Worm (Caenorhabditis elegans) whole organism, young adult: ENCODE data around the gene srbc-43.

Source experiments
- D2030.7 ChIP-seq: fragments of 200-800 bp; sonication (Bioruptor generic); IDR thresholded peaks from 2 replicates; pipeline ENCODE4 v1.3.6; 2022; ENCODE audit warnings: missing genetic modification reagents, missing genetic modification characterization, missing compliant biosample characterization
- F22D6.2 ChIP-seq: sonication (generic microtip); optimal IDR thresholded peaks from 2 replicates; lab custom pipeline; 2016; ENCODE audit warnings: mild to moderate bottlenecking, missing genetic modification characterization, missing compliant biosample characterization
- F23B12.7 ChIP-seq: sonication (generic microtip); optimal IDR thresholded peaks from 2 replicates; lab custom pipeline; 2017; ENCODE audit warnings: missing genetic modification characterization, mild to moderate bottlenecking, missing compliant biosample characterization, antibody characterized with exemption, moderate library complexity; ENCODE audit not compliant: insufficient read depth
- F49E8.2 ChIP-seq: sonication (generic microtip); optimal IDR thresholded peaks from 3 replicates; lab custom pipeline; 2017; ENCODE audit warnings: missing genetic modification characterization, mild to moderate bottlenecking, missing compliant biosample characterization, antibody characterized with exemption, moderate library complexity; ENCODE audit not compliant: insufficient read depth
- F52B5.7 ChIP-seq: sonication (generic microtip); optimal IDR thresholded peaks from 2 replicates; lab custom pipeline; 2016; ENCODE audit warnings: mild to moderate bottlenecking, missing genetic modification characterization, missing compliant biosample characterization
- F55B11.4 ChIP-seq: sonication (generic microtip); optimal IDR thresholded peaks from 2 replicates; lab custom pipeline; 2016; ENCODE audit warnings: missing compliant biosample characterization, missing genetic modification characterization, borderline replicate concordance; ENCODE audit not compliant: insufficient read depth
- F57C9.4 ChIP-seq: sonication (generic microtip); optimal IDR thresholded peaks from 2 replicates; lab custom pipeline; 2017; ENCODE audit warnings: mild to moderate bottlenecking, missing genetic modification characterization, missing compliant biosample characterization
- K12H6.12 ChIP-seq: fragments of 200-800 bp; sonication (Bioruptor generic); optimal IDR thresholded peaks from 2 replicates; lab custom pipeline; 2018; ENCODE audit warnings: mild to moderate bottlenecking, missing genetic modification characterization, missing compliant biosample characterization
- Y95B8A.8 ChIP-seq: fragments of 200-800 bp; sonication (Bioruptor generic); IDR thresholded peaks from 2 replicates; pipeline ENCODE4 v1.3.6; 2022; ENCODE audit warnings: missing genetic modification reagents, missing genetic modification characterization, missing compliant biosample characterization
- ama-1 ChIP-seq, 3 experiments: fragments of 150-350 bp in 1 of 3; sonication (generic microtip) in 2 of 3; optimal IDR thresholded peaks; 2 replicates each; lab custom pipeline; 2014 to 2018; ENCODE audit warnings: missing biosample characterization in 2 of 3, missing genetic modification characterization in 2 of 3, missing genetic modification reagents in 2 of 3
- bed-1 ChIP-seq: fragments of 200-800 bp; sonication (Bioruptor generic); IDR thresholded peaks from 2 replicates; pipeline ENCODE4 v1.3.6; 2022; ENCODE audit warnings: missing genetic modification reagents, missing genetic modification characterization, missing compliant biosample characterization
- ceh-58 ChIP-seq: fragments of 200-800 bp; sonication (Bioruptor generic); IDR thresholded peaks from 2 replicates; pipeline ENCODE4 v1.3.6; 2022; ENCODE audit warnings: missing genetic modification characterization, missing compliant biosample characterization
- ceh-79 ChIP-seq: sonication (generic microtip); optimal IDR thresholded peaks from 2 replicates; lab custom pipeline; 2017; ENCODE audit warnings: mild to moderate bottlenecking, missing genetic modification characterization, missing compliant biosample characterization
- ceh-91 ChIP-seq: fragments of 200-800 bp; sonication (Bioruptor generic); IDR thresholded peaks from 2 replicates; pipeline ENCODE4 v1.3.6; 2022; ENCODE audit warnings: missing genetic modification reagents, missing genetic modification characterization, missing compliant biosample characterization
- egl-18 ChIP-seq: fragments of 200-800 bp; sonication (Bioruptor generic); IDR thresholded peaks from 2 replicates; pipeline ENCODE4 v1.3.6; 2022; ENCODE audit warnings: missing genetic modification reagents, missing genetic modification characterization, missing compliant biosample characterization
- hmg-1.2 ChIP-seq: fragments of 200-800 bp; sonication (Bioruptor generic); IDR thresholded peaks from 2 replicates; pipeline ENCODE4 v1.3.6; 2022; ENCODE audit warnings: missing genetic modification reagents, missing genetic modification characterization, missing compliant biosample characterization
- hmg-20 ChIP-seq: fragments of 200-800 bp; sonication (Bioruptor generic); IDR thresholded peaks from 2 replicates; pipeline ENCODE4 v1.3.6; 2022; ENCODE audit warnings: missing genetic modification reagents, missing genetic modification characterization, missing compliant biosample characterization
- hrde-1 ChIP-seq: sonication (generic microtip); optimal IDR thresholded peaks from 2 replicates; lab custom pipeline; 2016; ENCODE audit warnings: missing genetic modification characterization, mild to moderate bottlenecking, missing compliant biosample characterization, moderate library complexity, missing genotype, missing genetic modification reagents, borderline replicate concordance
- lin-35 ChIP-seq, 3 experiments: fragments of 150-350 bp in 2 of 3; sonication (generic microtip) in 1 of 3; optimal IDR thresholded peaks; 2 replicates each; lab custom pipeline; 2014 to 2018; ENCODE audit warnings: missing biosample characterization in 3 of 3, missing genetic modification characterization in 3 of 3, missing genetic modification reagents in 3 of 3
- lin-40 ChIP-seq: sonication (generic microtip); optimal IDR thresholded peaks from 2 replicates; lab custom pipeline; 2016; ENCODE audit warnings: missing genetic modification characterization, mild to moderate bottlenecking, missing compliant biosample characterization, missing genotype, missing genetic modification reagents
- lin-54 ChIP-seq: fragments of 200-800 bp; sonication (Bioruptor generic); optimal IDR thresholded peaks from 2 replicates; lab custom pipeline; 2018; ENCODE audit warnings: mild to moderate bottlenecking, missing genetic modification characterization, missing compliant biosample characterization
- lsl-1 ChIP-seq: fragments of 200-800 bp; sonication (Bioruptor generic); optimal IDR thresholded peaks from 2 replicates; lab custom pipeline; 2018; ENCODE audit warnings: mild to moderate bottlenecking, missing genetic modification characterization, moderate library complexity, missing compliant biosample characterization
- madf-3 ChIP-seq: fragments of 200-800 bp; sonication (Bioruptor generic); IDR thresholded peaks from 2 replicates; pipeline ENCODE4 v1.3.6; 2022; ENCODE audit warnings: missing genetic modification reagents, missing genetic modification characterization, missing compliant biosample characterization
- mel-28 ChIP-seq: sonication (generic microtip); optimal IDR thresholded peaks from 2 replicates; lab custom pipeline; 2016; ENCODE audit warnings: borderline replicate concordance, mild to moderate bottlenecking, missing genetic modification characterization, missing compliant biosample characterization
- mxl-1 ChIP-seq: sonication (generic microtip); optimal IDR thresholded peaks from 2 replicates; lab custom pipeline; 2016; ENCODE audit warnings: missing genetic modification characterization, missing compliant biosample characterization
- nhr-120 ChIP-seq: fragments of 200-800 bp; sonication (Bioruptor generic); IDR thresholded peaks from 2 replicates; pipeline ENCODE4 v1.3.6; 2022; ENCODE audit warnings: missing genetic modification characterization, missing compliant biosample characterization
- nhr-90 ChIP-seq: sonication (generic microtip); optimal IDR thresholded peaks from 2 replicates; lab custom pipeline; 2016; ENCODE audit warnings: missing genotype, mild to moderate bottlenecking, missing genetic modification characterization, missing compliant biosample characterization
- pbrm-1 ChIP-seq: fragments of 200-800 bp; sonication (Bioruptor generic); IDR thresholded peaks from 2 replicates; pipeline ENCODE4 v1.3.6; 2022; ENCODE audit warnings: missing genetic modification reagents, missing genetic modification characterization, missing compliant biosample characterization
- pha-4 ChIP-seq: fragments of 150-350 bp; sonication (generic microtip); optimal IDR thresholded peaks from 2 replicates; lab custom pipeline; 2014; ENCODE audit warnings: missing biosample characterization, missing genetic modification reagents, missing genetic modification characterization
- rpc-1 ChIP-seq, 2 experiments: fragments of 150-350 bp in 1 of 2; sonication (generic microtip) in 1 of 2; optimal IDR thresholded peaks; 2 replicates each; lab custom pipeline; 2014 to 2018; ENCODE audit warnings: missing biosample characterization in 1 of 2, missing genetic modification characterization in 1 of 2, missing genetic modification reagents in 1 of 2, missing genotype in 1 of 2
- snpc-1.1 ChIP-seq: sonication (generic microtip); optimal IDR thresholded peaks from 2 replicates; lab custom pipeline; 2017; ENCODE audit warnings: missing genetic modification characterization, mild to moderate bottlenecking, missing compliant biosample characterization, antibody characterized with exemption, moderate library complexity, missing genotype, missing genetic modification reagents; ENCODE audit not compliant: insufficient read depth
- somi-1 ChIP-seq: fragments of 200-800 bp; sonication (Bioruptor generic); optimal IDR thresholded peaks from 2 replicates; lab custom pipeline; 2018; ENCODE audit warnings: mild to moderate bottlenecking, missing genetic modification characterization, missing compliant biosample characterization
- tbx-9 ChIP-seq: sonication (generic microtip); optimal IDR thresholded peaks from 2 replicates; lab custom pipeline; 2016; ENCODE audit warnings: borderline replicate concordance, missing genetic modification characterization, inconsistent platforms, missing compliant biosample characterization
- tlf-1 ChIP-seq: fragments of 200-800 bp; sonication (Bioruptor generic); optimal IDR thresholded peaks from 2 replicates; lab custom pipeline; 2018; ENCODE audit warnings: mild to moderate bottlenecking, missing genetic modification characterization, missing compliant biosample characterization
- ztf-25 ChIP-seq: fragments of 200-800 bp; sonication (Bioruptor generic); IDR thresholded peaks from 2 replicates; pipeline ENCODE4 v1.3.6; 2022; ENCODE audit warnings: missing genetic modification reagents, missing genetic modification characterization, missing compliant biosample characterization

The srbc-43 gene

DNA sequence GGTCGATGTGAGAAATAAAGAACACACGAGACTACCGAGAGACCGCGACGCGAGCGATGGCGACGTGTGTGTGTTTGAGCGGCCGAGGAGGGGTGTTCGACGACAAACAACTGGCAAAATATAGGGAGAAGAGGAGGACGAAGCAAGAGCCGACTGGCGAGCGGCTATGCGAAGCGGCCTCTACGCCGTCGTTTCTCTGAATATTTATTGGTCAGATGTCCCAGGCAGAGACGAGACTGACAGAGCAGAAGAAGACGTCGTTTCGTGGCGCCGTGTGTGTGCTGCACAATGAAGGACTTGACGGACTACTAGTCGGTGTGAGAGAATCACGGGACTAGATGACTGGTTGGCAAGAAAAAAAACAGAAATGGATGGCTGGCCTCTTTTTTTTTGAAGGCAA is 28.8 kb upstream of the srbc-43 start (continued):
- TF ChIP-seq nhr-90 (tag; lab: Kevin White, UChicago) (no peak), snpc-1.1 (no peak), ztf-25 (GFP tag; lab: Robert Waterston, UW) (no peak), pbrm-1 (GFP tag; lab: Robert Waterston, UW) (peak; percentile 57; the same call in 1 of the 2 replicates), ceh-91 (GFP tag; lab: Robert Waterston, UW) (no peak), F23B12.7 (tag; lab: Kevin White, UChicago) (no peak), K12H6.12 (tag; lab: Kevin White, UChicago) (peak; percentile 64), lsl-1 (GFP tag; lab: Kevin White, UChicago) (no peak), mel-28 (tag; lab: Kevin White, UChicago) (no peak), tlf-1 (no peak), hmg-1.2 (GFP tag; lab: Robert Waterston, UW) (no peak), hmg-20 (no peak), F52B5.7 (tag; lab: Kevin White, UChicago) (no peak), mxl-1 (tag; lab: Kevin White, UChicago) (no peak), F22D6.2 (no peak), D2030.7 (GFP tag; lab: Robert Waterston, UW) (no peak), F55B11.4 (tag; lab: Kevin White, UChicago) (no peak)

DNA sequence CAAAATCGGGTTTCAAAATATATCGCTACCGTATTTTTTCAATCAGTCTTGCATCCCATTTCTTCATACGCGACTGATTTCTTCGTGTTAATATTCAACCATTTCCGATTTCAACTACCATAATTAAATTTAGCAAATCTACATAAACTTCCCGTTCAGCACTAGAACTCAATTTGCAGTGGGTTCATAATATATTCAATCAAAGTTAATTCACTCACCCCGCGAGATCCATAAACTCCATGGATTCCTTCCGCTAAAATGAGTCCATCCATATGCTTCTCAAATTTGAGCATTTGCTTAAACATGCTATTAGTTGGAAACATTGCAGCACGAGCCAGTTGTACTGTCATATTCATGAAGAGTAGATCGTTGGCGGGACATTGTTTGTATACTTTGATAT is 28.2 kb upstream of the srbc-43 start:
- TF ChIP-seq hrde-1 (tag; lab: Kevin White, UChicago) (no peak), Y95B8A.8 (GFP tag; lab: Robert Waterston, UW) (no peak), tbx-9 (tag; lab: Kevin White, UChicago) (no peak), ceh-58 (no peak), egl-18 (no peak), somi-1 (no peak), rpc-1 (optimal IDR thresholded peaks at IDR 0.05; lab: Kevin White, UChicago) (no peak), rpc-1 (tag; optimal IDR thresholded peaks at IDR 0.05; lab: Kevin White, UChicago) (no peak), lin-54 (GFP tag; lab: Kevin White, UChicago) (no peak), lin-40 (tag; lab: Kevin White, UChicago) (no peak), nhr-120 (GFP tag; lab: Robert Waterston, UW) (no peak), lsl-1 (GFP tag; lab: Kevin White, UChicago) (no peak), madf-3 (GFP tag; lab: Robert Waterston, UW) (no peak), F49E8.2 (no peak), F57C9.4 (tag; lab: Kevin White, UChicago) (no peak), lin-35 (GFP tag; optimal IDR thresholded peaks at IDR 0.05; lab: Kevin White, UChicago) (no peak)
- TF ChIP-seq, all 124 proteins: peak for 0

DNA sequence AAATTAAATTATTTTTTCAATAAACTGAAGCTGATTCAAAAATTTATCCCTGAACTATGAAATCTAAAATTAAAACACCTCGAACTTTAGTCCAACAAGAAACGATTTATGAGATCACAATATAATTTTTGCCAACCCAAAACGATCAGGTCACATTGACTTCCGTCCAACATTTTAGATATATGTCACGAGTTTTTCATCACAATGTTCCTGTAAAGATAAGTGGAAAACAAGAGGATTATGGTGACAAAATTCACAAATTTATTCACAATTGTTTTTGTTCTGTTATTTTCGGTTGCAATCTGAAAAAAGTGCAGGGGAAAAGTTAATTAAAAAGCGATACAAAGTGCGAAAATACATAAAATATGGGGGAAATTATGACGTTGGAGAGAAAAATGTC is 26.4 kb upstream of the srbc-43 start:
- TF ChIP-seq F23B12.7 (tag; lab: Kevin White, UChicago) (no peak), ama-1 (optimal IDR thresholded peaks at IDR 0.05; lab: Kevin White, UChicago) (no peak), ama-1 (GFP tag; optimal IDR thresholded peaks at IDR 0.05; lab: Kevin White, UChicago) (peak in 1 of 2 experiments; percentile 66)
- TF ChIP-seq, all 124 proteins: peak for 1

DNA sequence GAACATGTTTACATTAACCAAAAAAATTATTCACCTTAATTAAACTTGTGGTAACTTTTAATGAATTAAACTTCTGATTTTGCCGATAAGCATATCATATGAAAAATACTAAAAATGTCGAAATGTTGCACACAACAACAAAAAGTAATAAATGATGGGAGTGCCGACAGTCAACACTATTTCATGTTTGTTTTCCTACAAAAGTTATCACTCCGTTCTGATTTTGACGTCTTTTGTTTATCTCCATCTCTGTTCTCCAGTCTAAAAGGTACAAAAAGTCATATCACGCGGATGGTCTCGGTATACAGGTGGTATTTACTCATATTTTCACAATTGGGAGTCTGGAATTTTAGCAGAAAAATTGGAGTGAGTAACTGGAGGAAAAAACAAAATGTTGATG is 25.1 kb upstream of the srbc-43 start:
- TF ChIP-seq ceh-79 (tag; lab: Kevin White, UChicago): no peak
- TF ChIP-seq bed-1: no peak
- peak; percentile 9 for TF ChIP-seq pha-4 (tag; lab: Kevin White, UChicago)
